Worm (Caenorhabditis elegans) whole organism, L2 larva: ENCODE results near the gene pmk-3.

ENCODE experiments used
- C34F6.9 ChIP-seq: fragments of 150-350 bp; optimal IDR thresholded peaks from 2 replicates; lab custom pipeline; 2014; ENCODE audit warnings: missing biosample characterization, missing genetic modification characterization
- F13H6.1 ChIP-seq: sonication (generic microtip); optimal IDR thresholded peaks from 2 replicates; lab custom pipeline; 2016; ENCODE audit warnings: missing genetic modification characterization, missing compliant biosample characterization
- R02D3.7 ChIP-seq: fragments of 150-350 bp; optimal IDR thresholded peaks from 2 replicates; lab custom pipeline; 2014; ENCODE audit warnings: missing biosample characterization, missing genetic modification characterization
- Y55F3AM.14 ChIP-seq: fragments of 200-800 bp; sonication (Bioruptor generic); optimal IDR thresholded peaks from 2 replicates; lab custom pipeline; 2018; ENCODE audit warnings: mild to moderate bottlenecking, missing genetic modification characterization, missing compliant biosample characterization
- ZK546.5 ChIP-seq: sonication (generic microtip); optimal IDR thresholded peaks from 2 replicates; lab custom pipeline; 2017; ENCODE audit warnings: missing biosample characterization, missing genetic modification characterization
- alr-1 ChIP-seq: fragments of 150-350 bp; optimal IDR thresholded peaks from 2 replicates; lab custom pipeline; 2014; ENCODE audit warnings: missing biosample characterization, missing genetic modification characterization
- aly-2 ChIP-seq: fragments of 150-350 bp; optimal IDR thresholded peaks from 2 replicates; lab custom pipeline; 2014; ENCODE audit warnings: missing biosample characterization, missing genetic modification characterization
- ama-1 ChIP-seq: fragments of 150-350 bp; optimal IDR thresholded peaks from 2 replicates; lab custom pipeline; 2018; ENCODE audit warnings: inconsistent platforms
- blmp-1 ChIP-seq: sonication (generic microtip); optimal IDR thresholded peaks from 2 replicates; lab custom pipeline; 2017; ENCODE audit warnings: missing genetic modification characterization, mild to moderate bottlenecking, missing compliant biosample characterization, antibody characterized with exemption, moderate library complexity; ENCODE audit not compliant: insufficient read depth
- ceh-16 ChIP-seq: fragments of 150-350 bp; optimal IDR thresholded peaks from 2 replicates; lab custom pipeline; 2014; ENCODE audit warnings: missing biosample characterization, missing genetic modification characterization
- ceh-82 ChIP-seq: fragments of 150-350 bp; optimal IDR thresholded peaks from 2 replicates; lab custom pipeline; 2014; ENCODE audit warnings: missing biosample characterization, missing genetic modification characterization
- crh-2 ChIP-seq: sonication (generic microtip); optimal IDR thresholded peaks from 2 replicates; lab custom pipeline; 2017; ENCODE audit warnings: missing biosample characterization, missing genetic modification characterization
- dmd-4 ChIP-seq: sonication (generic microtip); optimal IDR thresholded peaks from 2 replicates; lab custom pipeline; 2017; ENCODE audit warnings: missing biosample characterization, missing genetic modification characterization
- egl-27 ChIP-seq: sonication (generic microtip); optimal IDR thresholded peaks from 3 replicates; lab custom pipeline; 2017; ENCODE audit warnings: missing biosample characterization, missing genetic modification reagents, missing genetic modification characterization
- elt-1 ChIP-seq: fragments of 150-350 bp; optimal IDR thresholded peaks from 2 replicates; lab custom pipeline; 2014; ENCODE audit warnings: missing biosample characterization, missing genetic modification characterization
- elt-3 ChIP-seq: sonication (generic microtip); optimal IDR thresholded peaks from 2 replicates; lab custom pipeline; 2017; ENCODE audit warnings: missing biosample characterization, missing genetic modification characterization
- fos-1 ChIP-seq: fragments of 150-350 bp; optimal IDR thresholded peaks from 2 replicates; lab custom pipeline; 2014; ENCODE audit warnings: missing biosample characterization, missing genetic modification characterization
- gmeb-1 ChIP-seq: fragments of 150-350 bp; optimal IDR thresholded peaks from 2 replicates; lab custom pipeline; 2014; ENCODE audit warnings: missing biosample characterization, missing genetic modification characterization
- lin-11 ChIP-seq: fragments of 150-350 bp; sonication (generic microtip); optimal IDR thresholded peaks from 2 replicates; lab custom pipeline; 2014; ENCODE audit warnings: missing biosample characterization, missing genetic modification characterization, inconsistent platforms, mixed read lengths
- lin-13 ChIP-seq: fragments of 150-350 bp; optimal IDR thresholded peaks from 2 replicates; lab custom pipeline; 2014; ENCODE audit warnings: missing biosample characterization, missing genetic modification reagents, missing genetic modification characterization
- lin-39 ChIP-seq: fragments of 150-350 bp; optimal IDR thresholded peaks from 2 replicates; lab custom pipeline; 2014; ENCODE audit warnings: missing biosample characterization, missing genetic modification reagents, missing genetic modification characterization
- lsy-2 ChIP-seq, 2 experiments: fragments of 150-350 bp in 1 of 2; sonication (generic microtip) in 1 of 2; optimal IDR thresholded peaks; 2 replicates each; lab custom pipeline; 2014 to 2017; ENCODE audit warnings: missing biosample characterization in 2 of 2, missing genetic modification characterization in 2 of 2
- mab-5 ChIP-seq: fragments of 150-350 bp; optimal IDR thresholded peaks from 2 replicates; lab custom pipeline; 2014; ENCODE audit warnings: missing biosample characterization, missing genetic modification characterization
- mbf-1 ChIP-seq: sonication (generic microtip); optimal IDR thresholded peaks from 2 replicates; lab custom pipeline; 2017; ENCODE audit warnings: missing biosample characterization, missing genetic modification characterization
- mdl-1 ChIP-seq, 2 experiments: fragments of 150-350 bp in 1 of 2; sonication (generic microtip) in 1 of 2; optimal IDR thresholded peaks; 2 replicates each; lab custom pipeline; 2017; ENCODE audit warnings: missing biosample characterization in 2 of 2, missing genetic modification characterization in 2 of 2
- nhr-10 ChIP-seq: sonication (generic microtip); optimal IDR thresholded peaks from 2 replicates; lab custom pipeline; 2017; ENCODE audit warnings: missing biosample characterization, missing genetic modification characterization
- nhr-11 ChIP-seq: fragments of 150-350 bp; optimal IDR thresholded peaks from 2 replicates; lab custom pipeline; 2014; ENCODE audit warnings: missing biosample characterization, missing genetic modification characterization
- nhr-12 ChIP-seq: fragments of 150-350 bp; optimal IDR thresholded peaks from 2 replicates; lab custom pipeline; 2014; ENCODE audit warnings: missing biosample characterization, missing genetic modification characterization
- nhr-129 ChIP-seq: fragments of 150-350 bp; optimal IDR thresholded peaks from 2 replicates; lab custom pipeline; 2014; ENCODE audit warnings: missing biosample characterization, missing genetic modification characterization
- nhr-21 ChIP-seq: fragments of 150-350 bp; optimal IDR thresholded peaks from 2 replicates; lab custom pipeline; 2014; ENCODE audit warnings: missing biosample characterization, missing genetic modification characterization
- nhr-23 ChIP-seq: fragments of 150-350 bp; optimal IDR thresholded peaks from 2 replicates; lab custom pipeline; 2014; ENCODE audit warnings: missing biosample characterization, missing genetic modification reagents, missing genetic modification characterization
- nhr-237 ChIP-seq: fragments of 150-350 bp; optimal IDR thresholded peaks from 2 replicates; lab custom pipeline; 2014; ENCODE audit warnings: missing biosample characterization, missing genetic modification characterization
- nhr-25 ChIP-seq: fragments of 150-350 bp; sonication (generic microtip); optimal IDR thresholded peaks from 3 replicates; lab custom pipeline; 2014; ENCODE audit warnings: missing biosample characterization, missing genetic modification characterization
- nhr-6 ChIP-seq: fragments of 150-350 bp; optimal IDR thresholded peaks from 2 replicates; lab custom pipeline; 2014; ENCODE audit warnings: missing biosample characterization, missing genetic modification characterization
- nhr-77 ChIP-seq: fragments of 150-350 bp; optimal IDR thresholded peaks from 2 replicates; lab custom pipeline; 2014; ENCODE audit warnings: missing biosample characterization, missing genetic modification characterization
- peb-1 ChIP-seq: fragments of 150-350 bp; optimal IDR thresholded peaks from 2 replicates; lab custom pipeline; 2014; ENCODE audit warnings: missing biosample characterization, missing genetic modification characterization
- sem-4 ChIP-seq: fragments of 150-350 bp; optimal IDR thresholded peaks from 2 replicates; lab custom pipeline; 2014; ENCODE audit warnings: missing biosample characterization, missing genetic modification reagents, missing genetic modification characterization
- skn-1 ChIP-seq: sonication (generic microtip); optimal IDR thresholded peaks from 2 replicates; lab custom pipeline; 2017; ENCODE audit warnings: missing biosample characterization, missing genetic modification characterization
- sma-3 ChIP-seq: sonication (generic microtip); optimal IDR thresholded peaks from 2 replicates; lab custom pipeline; 2016; ENCODE audit warnings: missing genetic modification reagents, missing genetic modification characterization, missing compliant biosample characterization
- sma-9 ChIP-seq, 2 experiments: fragments of 150-350 bp in 1 of 2; sonication (generic microtip) in 1 of 2; optimal IDR thresholded peaks; 2 replicates each; lab custom pipeline; 2014 to 2016; ENCODE audit warnings: missing genetic modification characterization in 2 of 2, mild to moderate bottlenecking in 1 of 2, missing biosample characterization in 1 of 2, missing compliant biosample characterization in 1 of 2, missing genetic modification reagents in 1 of 2, moderate library complexity in 1 of 2
- snpc-4 ChIP-seq: fragments of 150-350 bp; optimal IDR thresholded peaks from 2 replicates; lab custom pipeline; 2014; ENCODE audit warnings: missing biosample characterization, missing genetic modification characterization
- unc-39 ChIP-seq: fragments of 150-350 bp; optimal IDR thresholded peaks from 2 replicates; lab custom pipeline; 2014; ENCODE audit warnings: missing biosample characterization, missing genetic modification characterization
- unc-55 ChIP-seq: fragments of 150-350 bp; sonication (generic microtip); optimal IDR thresholded peaks from 3 replicates; lab custom pipeline; 2014; ENCODE audit warnings: missing biosample characterization, missing genetic modification reagents, missing genetic modification characterization
- unc-62 ChIP-seq: fragments of 150-350 bp; optimal IDR thresholded peaks from 2 replicates; lab custom pipeline; 2014; ENCODE audit warnings: missing biosample characterization, missing genetic modification reagents, missing genetic modification characterization
- zag-1 ChIP-seq: fragments of 150-350 bp; optimal IDR thresholded peaks from 2 replicates; lab custom pipeline; 2014; ENCODE audit warnings: missing biosample characterization, missing genetic modification characterization
- ztf-1 ChIP-seq: fragments of 200-800 bp; sonication (Bioruptor generic); conservative IDR thresholded peaks from 2 replicates; pipeline ENCODE4 v1.3.6; 2022; ENCODE audit warnings: missing genetic modification characterization, missing compliant biosample characterization
- ztf-11 ChIP-seq: sonication (generic microtip); optimal IDR thresholded peaks from 2 replicates; lab custom pipeline; 2017; ENCODE audit warnings: missing biosample characterization, missing genetic modification characterization
- ztf-4 ChIP-seq: fragments of 150-350 bp; optimal IDR thresholded peaks from 2 replicates; lab custom pipeline; 2014; ENCODE audit warnings: missing biosample characterization, missing genetic modification characterization

Gene pmk-3

ce11 chrIV:8130131-8130611 lies 8.8 kb upstream of the pmk-3 start, which contains the start of the genes ndub-11 and moc-3:
TSS of gene ndub-11 (minus strand) at chrIV:8130231.
TSS of gene moc-3 (plus strand) at chrIV:8130561.
- TF ChIP-seq fos-1 (no peak), unc-55 (GFP tag; lab: Kevin White, UChicago) (peak; percentile 29), C34F6.9 (tag; lab: Kevin White, UChicago) (peak; percentile 29)

DNA sequence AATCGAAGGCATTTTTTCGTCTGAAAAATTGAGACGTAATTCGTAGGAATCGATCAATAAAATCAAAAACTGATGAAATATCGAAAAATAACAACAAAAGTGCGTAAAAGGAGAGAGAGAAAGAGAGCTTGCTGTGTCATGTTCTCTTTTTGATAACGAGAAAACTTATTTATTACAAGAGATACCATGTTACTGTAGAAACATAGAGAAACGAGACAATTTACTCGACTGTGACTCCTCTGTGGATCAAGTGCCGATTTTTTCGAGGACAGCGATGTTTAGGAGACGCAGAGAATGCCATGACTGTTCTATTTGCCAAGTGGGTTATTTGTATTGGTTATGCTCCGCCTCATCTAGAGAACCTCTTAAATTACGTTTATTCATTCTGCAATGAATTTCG lies 5.5 kb upstream of the pmk-3 start, which contains the start of gene sph-1:
Gene sph-1, minus strand, starts transcription at position 23 of the 400 bp plus-strand sequence.
- TF ChIP-seq nhr-12 (tag; lab: Kevin White, UChicago) (no peak), zag-1 (no peak), nhr-77 (tag; lab: Kevin White, UChicago) (no peak), alr-1 (tag; lab: Kevin White, UChicago) (no peak), ama-1 (lab: Kevin White, UChicago) (no peak), unc-55 (GFP tag; lab: Kevin White, UChicago) (no peak), skn-1 (tag; lab: Kevin White, UChicago) (no peak), nhr-10 (tag; lab: Kevin White, UChicago) (no peak), elt-3 (tag; lab: Kevin White, UChicago) (no peak), ztf-11 (tag; lab: Kevin White, UChicago) (no peak), C34F6.9 (tag; lab: Kevin White, UChicago) (peak; percentile 24), nhr-237 (tag; lab: Kevin White, UChicago) (no peak), egl-27 (tag; lab: Kevin White, UChicago) (no peak), ceh-82 (tag; lab: Kevin White, UChicago) (no peak), lin-39 (tag; lab: Kevin White, UChicago) (no peak), nhr-25 (tag; lab: Kevin White, UChicago) (peak; percentile 25), R02D3.7 (tag; lab: Kevin White, UChicago) (no peak), elt-1 (tag; lab: Kevin White, UChicago) (no peak), peb-1 (tag; lab: Kevin White, UChicago) (no peak), Y55F3AM.14 (GFP tag; lab: Kevin White, UChicago) (no peak), sma-3 (GFP tag; lab: Kevin White, UChicago) (peak; percentile 3), lsy-2 (tag; optimal IDR thresholded peaks at IDR 0.05; lab: Kevin White, UChicago) (peak in 1 of 2 experiments; percentile 31), fos-1 (peak; percentile 95), sem-4 (tag; lab: Kevin White, UChicago) (no peak), crh-2 (tag; lab: Kevin White, UChicago) (peak; percentile 61), unc-62 (no peak), F13H6.1 (peak; percentile 34), nhr-6 (no peak), mdl-1 (tag; optimal IDR thresholded peaks at IDR 0.05; lab: Kevin White, UChicago) (no peak), mab-5 (tag; lab: Kevin White, UChicago) (no peak), snpc-4 (tag; lab: Kevin White, UChicago) (no peak), dmd-4 (no peak), nhr-21 (peak; percentile 51), lin-13 (GFP tag; lab: Kevin White, UChicago) (peak; percentile 14), nhr-129 (peak; percentile 65), aly-2 (tag; lab: Kevin White, UChicago) (no peak), ztf-4 (tag; lab: Kevin White, UChicago) (peak; percentile 39), lin-11 (no peak), ZK546.5 (no peak), unc-39 (tag; lab: Kevin White, UChicago) (no peak), blmp-1 (no peak), ztf-1 (no peak), ceh-16 (tag; lab: Kevin White, UChicago) (no peak), nhr-11 (tag; lab: Kevin White, UChicago) (no peak), mbf-1 (tag; lab: Kevin White, UChicago) (no peak), nhr-23 (no peak), gmeb-1 (tag; lab: Kevin White, UChicago) (peak; percentile 36), sma-9 (GFP tag; optimal IDR thresholded peaks at IDR 0.05; lab: Kevin White, UChicago) (peak; percentile 63), sma-9 (tag; optimal IDR thresholded peaks at IDR 0.05; lab: Kevin White, UChicago) (no peak)
